Worm (Caenorhabditis elegans): ENCODE data around the gene F40F9.3.

Gene F40F9.3

ce11 chrV:9730743-9731706 is 16.0 kb downstream of the F40F9.3 start (continued):
- peak; percentile 90 for TF ChIP-seq Y55F3AM.14 (GFP tag; optimal IDR thresholded peaks at IDR 0.05)
- peak; percentile 23 for TF ChIP-seq nhr-10 (tag; optimal IDR thresholded peaks at IDR 0.05)
- TF ChIP-seq lin-13 (GFP tag; optimal IDR thresholded peaks at IDR 0.05): peak; percentile 88

ce11 chrV:9731852-9732251 is 16.8 kb downstream of the F40F9.3 start:
- TF ChIP-seq mab-5 (tag; optimal IDR thresholded peaks at IDR 0.05) (no peak), nhr-129 (tag; optimal IDR thresholded peaks at IDR 0.05) (peak; percentile 25), blmp-1 (tag; optimal IDR thresholded peaks at IDR 0.05; ENCODE audit: insufficient read depth) (no peak), sma-9 (GFP tag; optimal IDR thresholded peaks at IDR 0.05) (peak; percentile 12), sma-9 (tag; optimal IDR thresholded peaks at IDR 0.05) (no peak), sem-4 (tag; optimal IDR thresholded peaks at IDR 0.05) (peak; percentile 32), ama-1 (optimal IDR thresholded peaks at IDR 0.05) (peak; percentile 5), snpc-4 (tag; optimal IDR thresholded peaks at IDR 0.05) (no peak), skn-1 (tag; optimal IDR thresholded peaks at IDR 0.05) (no peak), nhr-11 (tag; optimal IDR thresholded peaks at IDR 0.05) (no peak), elt-1 (tag; optimal IDR thresholded peaks at IDR 0.05) (no peak), dmd-4 (tag; optimal IDR thresholded peaks at IDR 0.05) (no peak), unc-62 (GFP tag; optimal IDR thresholded peaks at IDR 0.05) (no peak), nhr-6 (tag; optimal IDR thresholded peaks at IDR 0.05) (peak; percentile 32), alr-1 (tag; optimal IDR thresholded peaks at IDR 0.05) (no peak), C34F6.9 (tag; optimal IDR thresholded peaks at IDR 0.05) (peak; percentile 23), lsy-2 (tag; optimal IDR thresholded peaks at IDR 0.05) (no peak), unc-39 (tag; optimal IDR thresholded peaks at IDR 0.05) (no peak), nhr-21 (tag; optimal IDR thresholded peaks at IDR 0.05) (peak; percentile 51), nhr-25 (tag; optimal IDR thresholded peaks at IDR 0.05) (no peak), ceh-82 (tag; optimal IDR thresholded peaks at IDR 0.05) (no peak), aly-2 (tag; optimal IDR thresholded peaks at IDR 0.05) (no peak), lin-11 (tag; optimal IDR thresholded peaks at IDR 0.05) (no peak), nhr-12 (tag; optimal IDR thresholded peaks at IDR 0.05) (no peak), unc-55 (GFP tag; optimal IDR thresholded peaks at IDR 0.05) (peak; percentile 8), crh-2 (tag; optimal IDR thresholded peaks at IDR 0.05) (peak; percentile 29), peb-1 (tag; optimal IDR thresholded peaks at IDR 0.05) (no peak), ZK546.5 (tag; optimal IDR thresholded peaks at IDR 0.05) (no peak), nhr-23 (tag; optimal IDR thresholded peaks at IDR 0.05) (no peak)

- TF ChIP-seq nhr-77 (tag; optimal IDR thresholded peaks at IDR 0.05) (no peak), mab-5 (tag; optimal IDR thresholded peaks at IDR 0.05) (no peak), sma-3 (GFP tag; optimal IDR thresholded peaks at IDR 0.05) (peak; percentile 24), elt-3 (tag; optimal IDR thresholded peaks at IDR 0.05) (no peak), lsy-2 (tag; optimal IDR thresholded peaks at IDR 0.05) (peak in 1 of 2 experiments; percentile 30), nhr-21 (tag; optimal IDR thresholded peaks at IDR 0.05) (no peak), unc-55 (GFP tag; optimal IDR thresholded peaks at IDR 0.05) (no peak)
These were observed 19.0 kb downstream of the F40F9.3 start, which contains the start of gene cal-7 for ce11 chrV:9733920-9734454. cal-7 (plus strand) TSS chrV:9734103.

ce11 chrV:9737287-9737686 is 22.3 kb downstream of the F40F9.3 start, which contains the start of gene aqp-4:
aqp-4 (plus strand) TSS chrV:9737556.
- TF ChIP-seq gmeb-1 (tag; optimal IDR thresholded peaks at IDR 0.05) (no peak), ceh-16 (tag; optimal IDR thresholded peaks at IDR 0.05) (no peak), sem-4 (tag; optimal IDR thresholded peaks at IDR 0.05) (no peak), F13H6.1 (tag; optimal IDR thresholded peaks at IDR 0.05) (no peak), blmp-1 (tag; optimal IDR thresholded peaks at IDR 0.05; ENCODE audit: insufficient read depth) (no peak), peb-1 (tag; optimal IDR thresholded peaks at IDR 0.05) (no peak), crh-2 (tag; optimal IDR thresholded peaks at IDR 0.05) (peak; percentile 25), sma-3 (GFP tag; optimal IDR thresholded peaks at IDR 0.05) (no peak), lin-39 (tag; optimal IDR thresholded peaks at IDR 0.05) (no peak), ZK546.5 (tag; optimal IDR thresholded peaks at IDR 0.05) (no peak), fos-1 (tag; optimal IDR thresholded peaks at IDR 0.05) (peak; percentile 78), R02D3.7 (tag; optimal IDR thresholded peaks at IDR 0.05) (no peak), nhr-23 (tag; optimal IDR thresholded peaks at IDR 0.05) (no peak), ztf-4 (tag; optimal IDR thresholded peaks at IDR 0.05) (no peak)
